Fruit fly (Drosophila melanogaster): ENCODE results near the gene CG34426.

The CG34426 gene

DNA sequence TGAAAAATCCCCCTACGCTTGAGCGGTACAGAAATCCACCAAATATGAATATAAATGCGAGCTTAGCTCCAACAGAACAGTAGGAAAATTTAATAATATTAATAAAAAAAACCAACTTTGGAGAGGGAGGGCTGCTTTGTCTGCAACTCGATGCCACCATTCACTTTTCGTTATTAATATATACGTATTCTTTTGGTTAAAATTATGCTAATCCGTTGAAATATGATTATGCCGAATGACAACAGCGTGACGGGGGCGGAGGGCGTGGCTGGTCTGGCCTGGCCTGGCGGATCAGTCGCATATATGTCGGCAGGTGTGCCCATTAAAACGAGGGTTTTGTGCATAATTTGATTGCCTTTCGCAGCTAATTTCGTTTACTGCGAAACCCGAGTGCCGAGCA, 33.2 kb downstream of the CG34426 start:
- no peak for TF ChIP-seq N (GFP tag; optimal IDR thresholded peaks at IDR 0.05)
- no peak for TF ChIP-seq CrebA (GFP tag; optimal IDR thresholded peaks at IDR 0.05; ENCODE audit: borderline replicate concordance)
- no peak for TF ChIP-seq dsf (GFP tag; optimal IDR thresholded peaks at IDR 0.05; ENCODE audit: borderline replicate concordance)
- no peak for TF ChIP-seq Rel (GFP tag; optimal IDR thresholded peaks at IDR 0.05)
- TF ChIP-seq Rel (tag; optimal IDR thresholded peaks at IDR 0.05): no peak
- TF ChIP-seq GATAd (GFP tag; optimal IDR thresholded peaks at IDR 0.05): no peak
- TF ChIP-seq HLH106 (tag; optimal IDR thresholded peaks at IDR 0.05): no peak
- TF ChIP-seq Hr83 (GFP tag; optimal IDR thresholded peaks at IDR 0.05; ENCODE audit: poor library complexity, severe bottlenecking): no peak
- no peak for TF ChIP-seq Abd-B (GFP tag; optimal IDR thresholded peaks at IDR 0.05)
- TF ChIP-seq brk (GFP tag; optimal IDR thresholded peaks at IDR 0.05): no peak
- no peak for TF ChIP-seq usp (GFP tag; optimal IDR thresholded peaks at IDR 0.05)

- no peak for TF ChIP-seq GATAd (GFP tag; optimal IDR thresholded peaks at IDR 0.05)
Observed at dm6 chr3L:8836162-8836561, 33.9 kb downstream of the CG34426 start, which contains the start of gene CG32026. Gene CG32026 (plus strand): TSS chr3L:8836462.

- TF ChIP-seq h (GFP tag; optimal IDR thresholded peaks at IDR 0.05): no peak
- no peak for TF ChIP-seq CG9705 (GFP tag; optimal IDR thresholded peaks at IDR 0.05)
- no peak for TF ChIP-seq fru (GFP tag; optimal IDR thresholded peaks at IDR 0.05)
- peak; percentile 40 for TF ChIP-seq Dif (GFP tag; optimal IDR thresholded peaks at IDR 0.05; ENCODE audit: partially characterized antibody)
- no peak for TF ChIP-seq woc (GFP tag; optimal IDR thresholded peaks at IDR 0.05)
- no peak for TF ChIP-seq dsf (GFP tag; optimal IDR thresholded peaks at IDR 0.05; ENCODE audit: borderline replicate concordance)
- TF ChIP-seq Rel (GFP tag; optimal IDR thresholded peaks at IDR 0.05): no peak
- peak; percentile 23 for TF ChIP-seq Rel (tag; optimal IDR thresholded peaks at IDR 0.05)
- no peak for TF ChIP-seq ey (GFP tag; optimal IDR thresholded peaks at IDR 0.05)
- TF ChIP-seq dl (GFP tag; optimal IDR thresholded peaks at IDR 0.05; ENCODE audit: insufficient read depth in 1 of 2, partially characterized antibody in 2 of 2): no peak
- TF ChIP-seq rgr (GFP tag; optimal IDR thresholded peaks at IDR 0.05): no peak
- TF ChIP-seq jim (GFP tag; optimal IDR thresholded peaks at IDR 0.05): no peak
- TF ChIP-seq psq (GFP tag; optimal IDR thresholded peaks at IDR 0.05): no peak
- TF ChIP-seq N (GFP tag; optimal IDR thresholded peaks at IDR 0.05): no peak
- TF ChIP-seq Vsx2 (GFP tag; optimal IDR thresholded peaks at IDR 0.05; ENCODE audit: partially characterized antibody): peak; percentile 47
- no peak for TF ChIP-seq sage (GFP tag; optimal IDR thresholded peaks at IDR 0.05)
- no peak for TF ChIP-seq HLH106 (tag; optimal IDR thresholded peaks at IDR 0.05)
- no peak for TF ChIP-seq Hr78 (GFP tag; optimal IDR thresholded peaks at IDR 0.05)
Observed at dm6 chr3L:8839130-8839529, 36.9 kb downstream of the CG34426 start.

DNA sequence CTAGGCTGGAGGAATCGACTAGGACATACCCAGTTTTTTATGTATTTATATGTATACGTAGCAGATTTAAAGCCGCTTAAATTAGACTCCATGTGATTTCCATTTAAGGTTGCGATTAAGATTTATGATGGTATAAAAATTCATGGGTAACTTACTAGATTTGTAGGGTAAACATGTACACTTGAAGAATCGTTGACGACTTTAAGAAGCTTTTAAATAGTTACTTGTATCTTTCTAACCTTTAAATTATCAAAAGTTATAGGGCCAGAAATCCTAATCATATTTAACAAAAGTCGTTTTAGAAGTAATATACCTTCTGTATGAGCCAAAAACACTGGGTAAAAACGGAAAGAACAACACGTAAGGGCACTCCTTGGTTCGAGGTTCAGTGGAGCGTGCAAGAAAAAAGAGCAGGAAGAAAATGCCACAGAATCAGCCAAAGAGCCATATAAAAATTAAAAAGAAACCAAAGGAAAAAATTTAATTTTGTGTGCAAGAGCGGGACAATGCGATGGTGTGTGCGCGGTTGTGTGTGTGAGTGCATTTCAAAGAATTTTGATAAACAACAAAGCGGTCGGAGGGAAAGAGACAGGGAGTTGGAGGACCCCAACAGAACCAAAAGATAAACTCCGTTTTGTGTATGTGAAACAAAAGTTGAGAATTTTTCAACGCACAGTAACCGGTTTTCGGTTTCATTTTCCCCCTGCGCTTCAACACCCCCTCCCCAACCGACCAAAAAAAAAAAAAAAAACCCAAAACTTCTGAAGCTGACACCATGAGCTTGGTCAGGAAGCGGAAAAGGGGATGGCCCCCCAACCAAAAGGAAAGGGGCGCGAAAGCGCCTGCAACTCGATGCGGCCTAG, 37.5 kb downstream of the CG34426 start:
- TF ChIP-seq Hnf4 (GFP tag; optimal IDR thresholded peaks at IDR 0.05) (peak; percentile 42), OdsH (GFP tag; optimal IDR thresholded peaks at IDR 0.05) (peak; percentile 41), CG32264 (GFP tag; optimal IDR thresholded peaks at IDR 0.05) (no peak), dl (GFP tag; optimal IDR thresholded peaks at IDR 0.05; ENCODE audit: insufficient read depth in 1 of 2, partially characterized antibody in 2 of 2) (no peak), sv (GFP tag; optimal IDR thresholded peaks at IDR 0.05) (no peak), sage (GFP tag; optimal IDR thresholded peaks at IDR 0.05) (no peak), woc (GFP tag; optimal IDR thresholded peaks at IDR 0.05) (peak; percentile 88), dmrt93B (GFP tag; optimal IDR thresholded peaks at IDR 0.05) (peak; percentile 43), HLH106 (tag; optimal IDR thresholded peaks at IDR 0.05) (peak; percentile 61), Sp1 (GFP tag; optimal IDR thresholded peaks at IDR 0.05) (peak; percentile 69), rgr (GFP tag; optimal IDR thresholded peaks at IDR 0.05) (peak; percentile 37), Mio (GFP tag; optimal IDR thresholded peaks at IDR 0.05) (no peak), pan (optimal IDR thresholded peaks at IDR 0.05) (no peak), Jra (GFP tag; optimal IDR thresholded peaks at IDR 0.05) (peak; percentile 39), ey (GFP tag; optimal IDR thresholded peaks at IDR 0.05) (peak; percentile 50), usp (GFP tag; optimal IDR thresholded peaks at IDR 0.05) (no peak), brk (GFP tag; optimal IDR thresholded peaks at IDR 0.05) (peak; percentile 34), Rel (GFP tag; optimal IDR thresholded peaks at IDR 0.05) (peak; percentile 52), Rel (tag; optimal IDR thresholded peaks at IDR 0.05) (peak; percentile 54), fru (GFP tag; optimal IDR thresholded peaks at IDR 0.05) (peak; percentile 67), Vsx2 (GFP tag; optimal IDR thresholded peaks at IDR 0.05; ENCODE audit: partially characterized antibody) (no peak), br (GFP tag; optimal IDR thresholded peaks at IDR 0.05) (peak; percentile 58), Hr83 (GFP tag; optimal IDR thresholded peaks at IDR 0.05; ENCODE audit: poor library complexity, severe bottlenecking) (no peak), foxo (GFP tag; optimal IDR thresholded peaks at IDR 0.05) (peak in 1 of 2 experiments; percentile 66), h (GFP tag; optimal IDR thresholded peaks at IDR 0.05) (peak; percentile 71), psq (GFP tag; optimal IDR thresholded peaks at IDR 0.05) (peak; percentile 52)

Measured in whole organism, wandering third instar larva.